Worm (Caenorhabditis elegans) whole organism, L2 larva: ENCODE measurements around the gene ets-8.

Source experiments
- ceh-82 ChIP-seq: fragments of 150-350 bp; optimal IDR thresholded peaks from 2 replicates; lab custom pipeline; 2014; ENCODE audit warnings: missing biosample characterization, missing genetic modification characterization
- fos-1 ChIP-seq: fragments of 150-350 bp; optimal IDR thresholded peaks from 2 replicates; lab custom pipeline; 2014; ENCODE audit warnings: missing biosample characterization, missing genetic modification characterization
- gmeb-1 ChIP-seq: fragments of 150-350 bp; optimal IDR thresholded peaks from 2 replicates; lab custom pipeline; 2014; ENCODE audit warnings: missing biosample characterization, missing genetic modification characterization
- nhr-11 ChIP-seq: fragments of 150-350 bp; optimal IDR thresholded peaks from 2 replicates; lab custom pipeline; 2014; ENCODE audit warnings: missing biosample characterization, missing genetic modification characterization
- nhr-12 ChIP-seq: fragments of 150-350 bp; optimal IDR thresholded peaks from 2 replicates; lab custom pipeline; 2014; ENCODE audit warnings: missing biosample characterization, missing genetic modification characterization
- skn-1 ChIP-seq: sonication (generic microtip); optimal IDR thresholded peaks from 2 replicates; lab custom pipeline; 2017; ENCODE audit warnings: missing biosample characterization, missing genetic modification characterization
- ztf-11 ChIP-seq: sonication (generic microtip); optimal IDR thresholded peaks from 2 replicates; lab custom pipeline; 2017; ENCODE audit warnings: missing biosample characterization, missing genetic modification characterization

DNA sequence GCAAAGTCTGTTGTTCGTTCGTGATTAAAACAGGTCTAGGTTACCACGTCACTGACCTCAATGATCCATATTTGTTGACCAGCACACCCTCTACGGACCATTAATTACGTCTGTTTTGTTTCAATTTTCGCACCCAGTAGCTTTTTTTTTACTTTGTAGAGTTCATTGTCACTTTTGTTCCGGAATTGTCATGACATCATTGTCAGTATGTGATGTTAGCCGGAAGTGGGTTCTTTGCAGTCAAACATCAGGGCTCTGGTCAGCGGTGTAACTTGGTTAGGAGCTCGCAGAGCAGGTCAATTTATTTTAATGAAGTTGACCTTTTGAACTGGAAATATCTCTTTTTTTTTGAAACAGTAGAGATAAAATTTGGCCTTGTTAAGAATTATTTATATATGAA is 23.6 kb downstream of the ets-8 start, which contains the start of gene C44B12.6:
- no peak for TF ChIP-seq nhr-12 (tag; lab: Kevin White, UChicago)
- TF ChIP-seq gmeb-1: no peak
- TF ChIP-seq ztf-11: no peak
- TF ChIP-seq ceh-82 (tag; lab: Kevin White, UChicago): no peak
- no peak for TF ChIP-seq fos-1 (tag; lab: Kevin White, UChicago)
- TF ChIP-seq nhr-11: no peak
- TF ChIP-seq skn-1 (tag; lab: Kevin White, UChicago): no peak
